Worm (Caenorhabditis elegans) whole organism, late embryonic: Measurements from ENCODE around the gene sas-1.

Experiments used
- C08G9.2 ChIP-seq: sonication (generic microtip); optimal IDR thresholded peaks from 2 replicates; lab custom pipeline; 2016; ENCODE audit warnings: mild to moderate bottlenecking, missing genetic modification characterization, moderate library complexity, missing compliant biosample characterization
- C38D4.7 ChIP-seq: fragments of 200-800 bp; sonication (Bioruptor generic); optimal IDR thresholded peaks from 2 replicates; lab custom pipeline; 2018; ENCODE audit warnings: mild to moderate bottlenecking, missing genetic modification characterization, moderate library complexity, missing compliant biosample characterization
- K02D7.2 ChIP-seq: sonication (generic microtip); optimal IDR thresholded peaks from 2 replicates; lab custom pipeline; 2017; ENCODE audit warnings: mild to moderate bottlenecking, missing genetic modification characterization, missing compliant biosample characterization
- K09A11.1 ChIP-seq: sonication (generic microtip); optimal IDR thresholded peaks from 2 replicates; lab custom pipeline; 2017; ENCODE audit warnings: antibody characterized with exemption, mild to moderate bottlenecking, missing genetic modification characterization, missing compliant biosample characterization; ENCODE audit not compliant: insufficient read depth
- ceh-14 ChIP-seq: sonication (generic microtip); optimal IDR thresholded peaks from 2 replicates; lab custom pipeline; 2016; ENCODE audit warnings: missing genotype, missing genetic modification characterization, missing compliant biosample characterization
- ceh-22 ChIP-seq: sonication (generic microtip); optimal IDR thresholded peaks from 2 replicates; lab custom pipeline; 2017; ENCODE audit warnings: missing biosample characterization, missing genetic modification characterization
- ceh-24 ChIP-seq: sonication (generic microtip); optimal IDR thresholded peaks from 2 replicates; lab custom pipeline; 2016; ENCODE audit warnings: mild to moderate bottlenecking, missing genetic modification characterization, missing compliant biosample characterization
- ceh-30 ChIP-seq: fragments of 150-350 bp; optimal IDR thresholded peaks from 2 replicates; lab custom pipeline; 2014; ENCODE audit warnings: missing biosample characterization, missing genetic modification characterization
- ceh-31 ChIP-seq: sonication (generic microtip); optimal IDR thresholded peaks from 2 replicates; lab custom pipeline; 2016; ENCODE audit warnings: missing genetic modification characterization, missing compliant biosample characterization
- ceh-45 ChIP-seq: fragments of 200-800 bp; sonication (Bioruptor generic); IDR thresholded peaks from 2 replicates; pipeline ENCODE4 v1.3.6; 2022; ENCODE audit warnings: missing genetic modification reagents, missing genetic modification characterization, missing compliant biosample characterization
- ceh-48 ChIP-seq: sonication (generic microtip); optimal IDR thresholded peaks from 2 replicates; lab custom pipeline; 2016; ENCODE audit warnings: missing genetic modification characterization, inconsistent platforms, missing compliant biosample characterization
- ceh-6 ChIP-seq: fragments of 200-800 bp; sonication (Bioruptor generic); optimal IDR thresholded peaks from 2 replicates; lab custom pipeline; 2018; ENCODE audit warnings: mild to moderate bottlenecking, missing genetic modification characterization, missing compliant biosample characterization
- dmd-4 ChIP-seq: sonication (generic microtip); optimal IDR thresholded peaks from 2 replicates; lab custom pipeline; 2016; ENCODE audit warnings: borderline replicate concordance, missing genetic modification characterization, missing compliant biosample characterization
- dve-1 ChIP-seq: sonication (generic microtip); optimal IDR thresholded peaks from 2 replicates; lab custom pipeline; 2017; ENCODE audit warnings: antibody characterized with exemption, mild to moderate bottlenecking, missing genetic modification characterization, missing compliant biosample characterization
- elt-4 ChIP-seq: sonication (generic microtip); optimal IDR thresholded peaks from 2 replicates; lab custom pipeline; 2016; ENCODE audit warnings: missing genetic modification characterization, missing compliant biosample characterization
- ets-4 ChIP-seq: sonication (generic microtip); optimal IDR thresholded peaks from 2 replicates; lab custom pipeline; 2016; ENCODE audit warnings: missing genetic modification characterization, missing compliant biosample characterization
- fkh-6 ChIP-seq: sonication (generic microtip); optimal IDR thresholded peaks from 2 replicates; lab custom pipeline; 2016; ENCODE audit warnings: missing genetic modification characterization, missing compliant biosample characterization
- hlh-8 ChIP-seq: sonication (generic microtip); optimal IDR thresholded peaks from 2 replicates; lab custom pipeline; 2016; ENCODE audit warnings: missing genotype, missing genetic modification characterization, missing compliant biosample characterization
- lin-11 ChIP-seq: fragments of 200-800 bp; sonication (Bioruptor generic); optimal IDR thresholded peaks from 2 replicates; lab custom pipeline; 2018; ENCODE audit warnings: mild to moderate bottlenecking, missing genetic modification characterization, missing compliant biosample characterization
- nfya-1 ChIP-seq: sonication (generic microtip); optimal IDR thresholded peaks from 2 replicates; lab custom pipeline; 2017; ENCODE audit warnings: missing genetic modification characterization, mild to moderate bottlenecking, missing compliant biosample characterization, antibody characterized with exemption, moderate library complexity
- nhr-232 ChIP-seq: sonication (generic microtip); optimal IDR thresholded peaks from 2 replicates; lab custom pipeline; 2016; ENCODE audit warnings: missing genetic modification characterization, missing compliant biosample characterization
- npax-4 ChIP-seq: sonication (generic microtip); optimal IDR thresholded peaks from 2 replicates; lab custom pipeline; 2016; ENCODE audit warnings: missing genetic modification characterization, missing compliant biosample characterization
- odd-2 ChIP-seq: sonication (generic microtip); optimal IDR thresholded peaks from 2 replicates; lab custom pipeline; 2017; ENCODE audit warnings: antibody characterized with exemption, mild to moderate bottlenecking, missing genetic modification characterization, missing compliant biosample characterization
- pag-3 ChIP-seq: sonication (generic microtip); optimal IDR thresholded peaks from 2 replicates; lab custom pipeline; 2016; ENCODE audit warnings: missing compliant biosample characterization, missing genetic modification characterization, borderline replicate concordance
- pat-9 ChIP-seq: fragments of 200-800 bp; sonication (Bioruptor generic); optimal IDR thresholded peaks from 2 replicates; lab custom pipeline; 2018; ENCODE audit warnings: mild to moderate bottlenecking, missing genetic modification characterization, moderate library complexity, missing compliant biosample characterization
- pax-1 ChIP-seq: fragments of 150-350 bp; optimal IDR thresholded peaks from 2 replicates; lab custom pipeline; 2014; ENCODE audit warnings: missing biosample characterization, missing genetic modification characterization
- pha-2 ChIP-seq: sonication (generic microtip); optimal IDR thresholded peaks from 2 replicates; lab custom pipeline; 2017; ENCODE audit warnings: mild to moderate bottlenecking, missing genetic modification characterization, missing compliant biosample characterization
- pha-4 ChIP-seq: fragments of 150-350 bp; optimal IDR thresholded peaks from 2 replicates; lab custom pipeline; 2018; ENCODE audit warnings: missing biosample characterization, missing genetic modification reagents, missing genetic modification characterization
- pqm-1 ChIP-seq: sonication (generic microtip); optimal IDR thresholded peaks from 2 replicates; lab custom pipeline; 2016; ENCODE audit warnings: missing genetic modification characterization, missing compliant biosample characterization
- pros-1 ChIP-seq: fragments of 150-350 bp; optimal IDR thresholded peaks from 2 replicates; lab custom pipeline; 2014; ENCODE audit warnings: missing biosample characterization, missing genetic modification reagents, missing genetic modification characterization
- sox-2 ChIP-seq: fragments of 200-800 bp; sonication (Bioruptor generic); IDR thresholded peaks from 2 replicates; pipeline ENCODE4 v1.3.6; 2022; ENCODE audit warnings: missing genetic modification reagents, missing genetic modification characterization, missing compliant biosample characterization
- sox-4 ChIP-seq: sonication (generic microtip); optimal IDR thresholded peaks from 2 replicates; lab custom pipeline; 2017; ENCODE audit warnings: mild to moderate bottlenecking, missing genetic modification characterization, inconsistent platforms, missing compliant biosample characterization
- syd-9 ChIP-seq: sonication (generic microtip); optimal IDR thresholded peaks from 2 replicates; lab custom pipeline; 2016; ENCODE audit warnings: mild to moderate bottlenecking, missing genetic modification characterization, moderate library complexity, missing compliant biosample characterization
- tbx-2 ChIP-seq: sonication (generic microtip); optimal IDR thresholded peaks from 2 replicates; lab custom pipeline; 2016; ENCODE audit warnings: missing genetic modification characterization, missing compliant biosample characterization
- tbx-7 ChIP-seq: sonication (generic microtip); optimal IDR thresholded peaks from 2 replicates; lab custom pipeline; 2016; ENCODE audit warnings: missing genotype, missing genetic modification characterization, missing compliant biosample characterization
- unc-42 ChIP-seq: sonication (generic microtip); optimal IDR thresholded peaks from 2 replicates; lab custom pipeline; 2016; ENCODE audit warnings: missing genotype, missing genetic modification characterization, missing compliant biosample characterization
- ztf-16 ChIP-seq: sonication (generic microtip); optimal IDR thresholded peaks from 2 replicates; lab custom pipeline; 2017; ENCODE audit warnings: missing genetic modification characterization, missing compliant biosample characterization

Gene sas-1

ce11 chrIII:12699194-12699593 is at the start of gene sas-1:
sas-1 (plus strand) TSS chrIII:12699494.
- TF ChIP-seq ceh-6 (GFP tag; lab: Kevin White, UChicago) (no peak), hlh-8 (tag; lab: Kevin White, UChicago) (no peak)

- no peak for TF ChIP-seq pros-1 (tag; lab: Kevin White, UChicago)
- TF ChIP-seq elt-4, result no peak
- TF ChIP-seq ceh-31 (tag; lab: Kevin White, UChicago), result no peak
- no peak for TF ChIP-seq ets-4 (tag; lab: Kevin White, UChicago)
- TF ChIP-seq lin-11 (tag; lab: Kevin White, UChicago), result no peak
- TF ChIP-seq, all 69 proteins: peak for 0
Observed at ce11 chrIII:12651946-12652345, 47.3 kb upstream of the sas-1 start.

- TF ChIP-seq C08G9.2 (tag; lab: Kevin White, UChicago), result no peak
- peak; percentile 79 for TF ChIP-seq nfya-1 (tag; lab: Kevin White, UChicago)
Observed at ce11 chrIII:12652609-12653008, 46.7 kb upstream of the sas-1 start.

- TF ChIP-seq fkh-6, result no peak
- no peak for TF ChIP-seq tbx-2 (tag; lab: Kevin White, UChicago)
- TF ChIP-seq ceh-24 (tag; lab: Kevin White, UChicago), result no peak
- TF ChIP-seq ceh-22 (tag; lab: Kevin White, UChicago), result no peak
- no peak for TF ChIP-seq K09A11.1 (tag; lab: Kevin White, UChicago)
- TF ChIP-seq syd-9 (tag; lab: Kevin White, UChicago), result no peak
- TF ChIP-seq pqm-1 (tag; lab: Kevin White, UChicago), result no peak
- TF ChIP-seq tbx-7 (tag; lab: Kevin White, UChicago), result no peak
- no peak for TF ChIP-seq sox-4 (tag; lab: Kevin White, UChicago)
- TF ChIP-seq npax-4 (tag; lab: Kevin White, UChicago), result no peak
- no peak for TF ChIP-seq dmd-4
- TF ChIP-seq C08G9.2 (tag; lab: Kevin White, UChicago), result no peak
- no peak for TF ChIP-seq sox-2 (GFP tag; lab: Robert Waterston, UW)
- TF ChIP-seq ceh-14 (tag; lab: Kevin White, UChicago), result no peak
- no peak for TF ChIP-seq pha-4
- TF ChIP-seq ceh-48, result no peak
- no peak for TF ChIP-seq pha-2 (tag; lab: Kevin White, UChicago)
Observed at ce11 chrIII:12658649-12659048, 40.6 kb upstream of the sas-1 start.

ce11 chrIII:12662186-12662585 is 37.1 kb upstream of the sas-1 start, which contains the start of gene tpst-1:
tpst-1 (minus strand) TSS chrIII:12662286.
- TF ChIP-seq pat-9 (tag; lab: Kevin White, UChicago), result no peak
- TF ChIP-seq tbx-7 (tag; lab: Kevin White, UChicago), result no peak
- TF ChIP-seq K02D7.2 (tag; lab: Kevin White, UChicago), result no peak
- no peak for TF ChIP-seq pqm-1 (tag; lab: Kevin White, UChicago)
- no peak for TF ChIP-seq ztf-16
- TF ChIP-seq ceh-30, result no peak
- no peak for TF ChIP-seq pag-3 (tag; lab: Kevin White, UChicago)
- TF ChIP-seq fkh-6, result no peak
- TF ChIP-seq odd-2 (tag; lab: Kevin White, UChicago), result no peak
- no peak for TF ChIP-seq hlh-8 (tag; lab: Kevin White, UChicago)
- TF ChIP-seq unc-42 (tag; lab: Kevin White, UChicago), result no peak
- no peak for TF ChIP-seq ceh-45 (GFP tag; lab: Robert Waterston, UW)
- no peak for TF ChIP-seq pax-1
- TF ChIP-seq ceh-22 (tag; lab: Kevin White, UChicago), result no peak
- TF ChIP-seq nhr-232 (tag; lab: Kevin White, UChicago), result no peak
- TF ChIP-seq C38D4.7 (GFP tag; lab: Kevin White, UChicago), result no peak
- TF ChIP-seq dve-1, result no peak
- no peak for TF ChIP-seq ceh-6 (GFP tag; lab: Kevin White, UChicago)
